Worm (Caenorhabditis elegans) whole organism, L3 larva: ENCODE measurements around the gene H38K22.6.

Experiments
- elt-2 ChIP-seq: sonication (generic microtip); optimal IDR thresholded peaks from 2 replicates; lab custom pipeline; 2016; ENCODE audit warnings: missing genetic modification reagents, mild to moderate bottlenecking, missing genetic modification characterization, missing compliant biosample characterization
- fkh-2 ChIP-seq: fragments of 150-350 bp; optimal IDR thresholded peaks from 2 replicates; lab custom pipeline; 2014; ENCODE audit warnings: missing biosample characterization, missing genetic modification reagents, missing genetic modification characterization
- lin-39 ChIP-seq: fragments of 150-350 bp; optimal IDR thresholded peaks from 2 replicates; lab custom pipeline; 2018; ENCODE audit warnings: missing biosample characterization, missing genetic modification reagents, missing genetic modification characterization
- nhr-12 ChIP-seq: fragments of 150-350 bp; optimal IDR thresholded peaks from 2 replicates; lab custom pipeline; 2014; ENCODE audit warnings: missing biosample characterization, missing genetic modification characterization
- nhr-25 ChIP-seq: sonication (generic microtip); optimal IDR thresholded peaks from 2 replicates; lab custom pipeline; 2017; ENCODE audit warnings: missing biosample characterization, missing genetic modification characterization
- nhr-67 ChIP-seq: fragments of 150-350 bp; optimal IDR thresholded peaks from 2 replicates; lab custom pipeline; 2014; ENCODE audit warnings: missing biosample characterization, missing genetic modification characterization
- nhr-77 ChIP-seq: fragments of 150-350 bp; optimal IDR thresholded peaks from 2 replicates; lab custom pipeline; 2014; ENCODE audit warnings: missing biosample characterization, missing genetic modification characterization
- tbx-2 ChIP-seq: sonication (generic microtip); optimal IDR thresholded peaks from 2 replicates; lab custom pipeline; 2016; ENCODE audit warnings: mild to moderate bottlenecking, missing genetic modification characterization, missing compliant biosample characterization

DNA sequence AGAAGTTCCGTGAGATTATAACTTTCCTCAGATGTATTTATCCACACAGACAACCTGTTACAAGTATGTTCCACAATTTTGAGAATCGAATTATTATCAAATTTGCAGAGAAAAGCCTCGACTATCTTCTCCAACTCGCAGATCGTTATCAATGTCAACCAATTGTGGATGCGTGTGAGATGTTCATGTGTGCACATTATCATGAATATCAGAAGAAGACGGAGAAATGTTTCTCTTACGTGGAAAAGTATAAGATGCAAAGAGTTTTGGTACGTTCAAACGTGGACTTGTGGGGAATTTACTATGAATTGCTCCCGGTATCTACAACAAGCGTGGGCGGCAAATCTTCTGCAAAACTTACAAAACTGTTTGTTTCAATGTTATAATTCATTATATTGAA is 49.2 kb upstream of the H38K22.6 start:
- no peak for TF ChIP-seq nhr-77 (tag; lab: Kevin White, UChicago)
- TF ChIP-seq elt-2 (tag; lab: Kevin White, UChicago), result no peak
- TF ChIP-seq fkh-2 (tag; lab: Kevin White, UChicago), result no peak
- no peak for TF ChIP-seq tbx-2 (tag; lab: Kevin White, UChicago)
- TF ChIP-seq lin-39 (tag; lab: Kevin White, UChicago), result no peak
- TF ChIP-seq nhr-67 (tag; lab: Kevin White, UChicago), result no peak
- TF ChIP-seq nhr-25 (tag; lab: Kevin White, UChicago), result no peak
- TF ChIP-seq nhr-12, result no peak
